Worm (Caenorhabditis elegans): ENCODE measurements around the gene srw-11.

DNA sequence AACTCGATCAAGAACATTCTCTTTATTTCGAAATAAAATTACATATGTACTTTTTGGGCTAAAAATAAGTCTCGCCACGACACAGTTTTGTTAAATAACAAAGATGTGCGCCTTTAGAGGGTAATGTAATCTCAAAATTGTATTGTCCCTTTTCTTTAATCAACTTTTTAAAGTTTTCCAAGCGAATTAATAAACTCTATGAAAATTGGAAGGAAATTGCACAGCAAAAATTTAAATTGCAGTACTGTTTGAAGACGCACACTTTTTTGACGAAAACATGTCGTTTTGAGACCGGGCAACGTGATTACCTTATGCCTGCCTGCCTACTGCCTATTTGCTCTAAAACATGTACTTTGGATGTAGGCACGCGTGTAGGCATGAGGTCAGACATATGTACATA, 48.1 kb downstream of the srw-11 start:
- TF ChIP-seq blmp-1 (tag; optimal IDR thresholded peaks at IDR 0.05; ENCODE audit: insufficient read depth) (no peak), nhr-237 (tag; optimal IDR thresholded peaks at IDR 0.05) (no peak), nhr-11 (tag; optimal IDR thresholded peaks at IDR 0.05) (no peak)

All from whole organism, L2 larva.